Worm (Caenorhabditis elegans) whole organism, L4/young adult: ENCODE measurements around the gene acl-12.

Experiments
- W03F9.2 ChIP-seq: fragments of 150-350 bp; optimal IDR thresholded peaks from 2 replicates; lab custom pipeline; 2014; ENCODE audit warnings: missing biosample characterization, missing genetic modification characterization
- dao-5 ChIP-seq: sonication (generic microtip); optimal IDR thresholded peaks from 2 replicates; lab custom pipeline; 2016; ENCODE audit warnings: missing genotype, missing genetic modification characterization, moderate library complexity, missing compliant biosample characterization

DNA sequence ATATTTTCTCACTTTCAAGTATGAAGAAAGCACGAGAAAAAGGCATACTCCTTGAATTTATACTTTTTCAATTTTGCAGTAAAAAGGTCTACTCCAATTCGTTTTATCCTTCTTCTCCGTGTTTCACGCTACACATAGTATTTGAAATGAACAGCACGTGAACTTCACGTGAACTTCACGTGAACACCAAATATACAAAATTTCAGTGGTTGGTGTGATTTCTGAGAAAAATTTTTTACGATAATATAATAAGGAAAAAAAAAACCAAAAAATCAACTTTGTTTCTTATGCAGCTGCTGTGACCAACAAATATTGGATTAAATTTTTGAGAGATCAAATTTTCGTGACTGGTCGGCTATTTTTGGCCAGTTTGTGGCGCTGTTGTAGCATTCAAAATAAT lies 4.1 kb upstream of the acl-12 start:
- TF ChIP-seq W03F9.2 (tag; lab: Kevin White, UChicago), result no peak
- no peak for TF ChIP-seq dao-5 (tag; lab: Kevin White, UChicago)
